Worm (Caenorhabditis elegans): ENCODE results near the gene F09B9.5.

ce11 chrX:10188493-10188895 lies 33.9 kb downstream of the F09B9.5 start:
- TF ChIP-seq ztf-29 (GFP tag; IDR thresholded peaks at IDR 0.05) (no peak), klf-2 (GFP tag; conservative IDR thresholded peaks at IDR 0.05) (no peak), med-1 (GFP tag; optimal IDR thresholded peaks at IDR 0.05; ENCODE audit: insufficient read depth) (no peak), flt-1 (GFP tag; IDR thresholded peaks at IDR 0.05) (peak; percentile 80), T22C8.4 (GFP tag; IDR thresholded peaks at IDR 0.05) (no peak), ztf-23 (GFP tag; IDR thresholded peaks at IDR 0.05) (0 out of 2 replicates have a peak, but pooled peaks have one; percentile 57)

Measured in whole organism, midembryonic.